Fruit fly (Drosophila melanogaster) whole organism, wandering third instar larva: Measurements from ENCODE around the gene CCT6.

Experiments used
- N ChIP-seq: fragments of >200 bp; optimal IDR thresholded peaks from 2 replicates; lab custom pipeline; 2018; ENCODE audit warnings: missing biosample characterization, missing external identifiers, missing genetic modification characterization
- Sp1 ChIP-seq: fragments of 200-800 bp; sonication (Bioruptor generic); optimal IDR thresholded peaks from 3 replicates; lab custom pipeline; 2019; ENCODE audit warnings: missing biosample characterization, mild to moderate bottlenecking, missing genetic modification characterization, moderate library complexity
- pan ChIP-seq: fragments of >200 bp; optimal IDR thresholded peaks from 2 replicates; lab custom pipeline; 2017
- sv ChIP-seq: fragments of 200-800 bp; sonication (Bioruptor generic); optimal IDR thresholded peaks from 3 replicates; lab custom pipeline; 2016; ENCODE audit warnings: missing biosample characterization, missing genetic modification characterization
- tai ChIP-seq: sonication (Bioruptor generic); optimal IDR thresholded peaks from 2 replicates; lab custom pipeline; 2016; ENCODE audit warnings: missing biosample characterization, missing genetic modification characterization

dm6 chrX:15778846-15779245 lies 32.4 kb downstream of the CCT6 start, which contains the start of gene CG43673:
- no peak for TF ChIP-seq sv
- no peak for TF ChIP-seq tai
- TF ChIP-seq pan (lab: Kevin White, UChicago) = no peak
- TF ChIP-seq N (GFP tag; lab: Kevin White, UChicago) = no peak
- TF ChIP-seq Sp1 = no peak
